Worm (Caenorhabditis elegans) whole organism, late embryonic: ENCODE measurements around the gene toe-2.
A peak's percentile ranks its signal among the peaks of the same experiment; 100 is the strongest.

Experiments
- C38D4.7 ChIP-seq: fragments of 200-800 bp; sonication (Bioruptor generic); optimal IDR thresholded peaks from 2 replicates; lab custom pipeline; 2018; ENCODE audit warnings: mild to moderate bottlenecking, missing genetic modification characterization, moderate library complexity, missing compliant biosample characterization
- K09A11.1 ChIP-seq: sonication (generic microtip); optimal IDR thresholded peaks from 2 replicates; lab custom pipeline; 2017; ENCODE audit warnings: antibody characterized with exemption, mild to moderate bottlenecking, missing genetic modification characterization, missing compliant biosample characterization; ENCODE audit not compliant: insufficient read depth
- Y22D7AL.16 ChIP-seq: sonication (generic microtip); optimal IDR thresholded peaks from 2 replicates; lab custom pipeline; 2016; ENCODE audit warnings: missing genetic modification characterization, missing compliant biosample characterization
- ceh-14 ChIP-seq: sonication (generic microtip); optimal IDR thresholded peaks from 2 replicates; lab custom pipeline; 2016; ENCODE audit warnings: missing genotype, missing genetic modification characterization, missing compliant biosample characterization
- ceh-18 ChIP-seq: sonication (generic microtip); optimal IDR thresholded peaks from 2 replicates; lab custom pipeline; 2016; ENCODE audit warnings: missing genetic modification characterization, missing compliant biosample characterization
- ceh-22 ChIP-seq: sonication (generic microtip); optimal IDR thresholded peaks from 2 replicates; lab custom pipeline; 2017; ENCODE audit warnings: missing biosample characterization, missing genetic modification characterization
- ceh-30 ChIP-seq: fragments of 150-350 bp; optimal IDR thresholded peaks from 2 replicates; lab custom pipeline; 2014; ENCODE audit warnings: missing biosample characterization, missing genetic modification characterization
- ceh-31 ChIP-seq: sonication (generic microtip); optimal IDR thresholded peaks from 2 replicates; lab custom pipeline; 2016; ENCODE audit warnings: missing genetic modification characterization, missing compliant biosample characterization
- ceh-34 ChIP-seq: sonication (generic microtip); optimal IDR thresholded peaks from 2 replicates; lab custom pipeline; 2016; ENCODE audit warnings: mild to moderate bottlenecking, missing genetic modification characterization, missing compliant biosample characterization
- ceh-6 ChIP-seq: fragments of 200-800 bp; sonication (Bioruptor generic); optimal IDR thresholded peaks from 2 replicates; lab custom pipeline; 2018; ENCODE audit warnings: mild to moderate bottlenecking, missing genetic modification characterization, missing compliant biosample characterization
- che-1 ChIP-seq: sonication (generic microtip); optimal IDR thresholded peaks from 2 replicates; lab custom pipeline; 2016; ENCODE audit warnings: mild to moderate bottlenecking, missing genetic modification characterization, missing compliant biosample characterization
- dmd-4 ChIP-seq: sonication (generic microtip); optimal IDR thresholded peaks from 2 replicates; lab custom pipeline; 2016; ENCODE audit warnings: borderline replicate concordance, missing genetic modification characterization, missing compliant biosample characterization
- elt-2 ChIP-seq: sonication (generic microtip); optimal IDR thresholded peaks from 2 replicates; lab custom pipeline; 2016; ENCODE audit warnings: missing genetic modification reagents, missing genetic modification characterization, missing compliant biosample characterization
- elt-4 ChIP-seq: sonication (generic microtip); optimal IDR thresholded peaks from 2 replicates; lab custom pipeline; 2016; ENCODE audit warnings: missing genetic modification characterization, missing compliant biosample characterization
- gmeb-2 ChIP-seq: sonication (generic microtip); optimal IDR thresholded peaks from 2 replicates; lab custom pipeline; 2016; ENCODE audit warnings: missing genetic modification characterization, inconsistent platforms, missing compliant biosample characterization
- hlh-13 ChIP-seq: fragments of 200-800 bp; sonication (Bioruptor generic); optimal IDR thresholded peaks from 2 replicates; lab custom pipeline; 2018; ENCODE audit warnings: mild to moderate bottlenecking, missing genetic modification characterization, missing compliant biosample characterization
- hlh-6 ChIP-seq: sonication (generic microtip); optimal IDR thresholded peaks from 2 replicates; lab custom pipeline; 2016; ENCODE audit warnings: missing genotype, missing genetic modification characterization, missing compliant biosample characterization
- hlh-8 ChIP-seq: sonication (generic microtip); optimal IDR thresholded peaks from 2 replicates; lab custom pipeline; 2016; ENCODE audit warnings: missing genotype, missing genetic modification characterization, missing compliant biosample characterization
- lim-6 ChIP-seq: sonication (generic microtip); optimal IDR thresholded peaks from 2 replicates; lab custom pipeline; 2016; ENCODE audit warnings: missing genetic modification characterization, missing compliant biosample characterization
- mec-3 ChIP-seq: sonication (generic microtip); optimal IDR thresholded peaks from 2 replicates; lab custom pipeline; 2016; ENCODE audit warnings: borderline replicate concordance, missing genetic modification characterization, missing compliant biosample characterization
- nfya-1 ChIP-seq: sonication (generic microtip); optimal IDR thresholded peaks from 2 replicates; lab custom pipeline; 2017; ENCODE audit warnings: missing genetic modification characterization, mild to moderate bottlenecking, missing compliant biosample characterization, antibody characterized with exemption, moderate library complexity
- npax-4 ChIP-seq: sonication (generic microtip); optimal IDR thresholded peaks from 2 replicates; lab custom pipeline; 2016; ENCODE audit warnings: missing genetic modification characterization, missing compliant biosample characterization
- pat-9 ChIP-seq: fragments of 200-800 bp; sonication (Bioruptor generic); optimal IDR thresholded peaks from 2 replicates; lab custom pipeline; 2018; ENCODE audit warnings: mild to moderate bottlenecking, missing genetic modification characterization, moderate library complexity, missing compliant biosample characterization
- pha-4 ChIP-seq: fragments of 150-350 bp; optimal IDR thresholded peaks from 2 replicates; lab custom pipeline; 2018; ENCODE audit warnings: missing biosample characterization, missing genetic modification reagents, missing genetic modification characterization
- pqm-1 ChIP-seq: sonication (generic microtip); optimal IDR thresholded peaks from 2 replicates; lab custom pipeline; 2016; ENCODE audit warnings: missing genetic modification characterization, missing compliant biosample characterization
- pros-1 ChIP-seq: fragments of 150-350 bp; optimal IDR thresholded peaks from 2 replicates; lab custom pipeline; 2014; ENCODE audit warnings: missing biosample characterization, missing genetic modification reagents, missing genetic modification characterization
- ref-2 ChIP-seq: sonication (generic microtip); optimal IDR thresholded peaks from 2 replicates; lab custom pipeline; 2016; ENCODE audit warnings: missing genetic modification characterization, missing compliant biosample characterization
- rnt-1 ChIP-seq: sonication (generic microtip); optimal IDR thresholded peaks from 2 replicates; lab custom pipeline; 2016; ENCODE audit warnings: missing genetic modification characterization, missing compliant biosample characterization
- sdc-2 ChIP-seq: sonication (generic microtip); optimal IDR thresholded peaks from 2 replicates; lab custom pipeline; 2016; ENCODE audit warnings: missing genotype, missing genetic modification characterization, missing compliant biosample characterization
- sox-2 ChIP-seq: fragments of 200-800 bp; sonication (Bioruptor generic); IDR thresholded peaks from 2 replicates; pipeline ENCODE4 v1.3.6; 2022; ENCODE audit warnings: missing genetic modification reagents, missing genetic modification characterization, missing compliant biosample characterization
- syd-9 ChIP-seq: sonication (generic microtip); optimal IDR thresholded peaks from 2 replicates; lab custom pipeline; 2016; ENCODE audit warnings: mild to moderate bottlenecking, missing genetic modification characterization, moderate library complexity, missing compliant biosample characterization
- tbx-2 ChIP-seq: sonication (generic microtip); optimal IDR thresholded peaks from 2 replicates; lab custom pipeline; 2016; ENCODE audit warnings: missing genetic modification characterization, missing compliant biosample characterization
- ttx-3 ChIP-seq: sonication (generic microtip); optimal IDR thresholded peaks from 2 replicates; lab custom pipeline; 2016; ENCODE audit warnings: missing genetic modification reagents, missing genetic modification characterization, missing compliant biosample characterization
- unc-42 ChIP-seq: sonication (generic microtip); optimal IDR thresholded peaks from 2 replicates; lab custom pipeline; 2016; ENCODE audit warnings: missing genotype, missing genetic modification characterization, missing compliant biosample characterization
- unc-55 ChIP-seq: sonication (generic microtip); optimal IDR thresholded peaks from 2 replicates; lab custom pipeline; 2017; ENCODE audit warnings: missing biosample characterization, missing genetic modification reagents, missing genetic modification characterization
- unc-86 ChIP-seq: sonication (generic microtip); optimal IDR thresholded peaks from 2 replicates; lab custom pipeline; 2016; ENCODE audit warnings: missing genetic modification characterization, missing compliant biosample characterization
- zip-5 ChIP-seq: sonication (generic microtip); optimal IDR thresholded peaks from 2 replicates; lab custom pipeline; 2016; ENCODE audit warnings: missing genetic modification characterization, missing compliant biosample characterization
- ztf-16 ChIP-seq: sonication (generic microtip); optimal IDR thresholded peaks from 2 replicates; lab custom pipeline; 2017; ENCODE audit warnings: missing genetic modification characterization, missing compliant biosample characterization

Gene toe-2

ce11 chrII:6524501-6524977, 3.4 kb upstream of the toe-2 start, which contains the start of gene C56E6.2:
Gene C56E6.2 (plus strand): TSS chrII:6524927.
- TF ChIP-seq ceh-22 (tag; lab: Kevin White, UChicago) (no peak), elt-2 (tag; lab: Kevin White, UChicago) (peak; percentile 53), unc-55 (GFP tag; lab: Kevin White, UChicago) (peak; percentile 13)

- TF ChIP-seq hlh-8 (tag; lab: Kevin White, UChicago): no peak
- no peak for TF ChIP-seq gmeb-2
- no peak for TF ChIP-seq ztf-16
- TF ChIP-seq pros-1: no peak
- TF ChIP-seq ceh-6 (GFP tag; lab: Kevin White, UChicago): no peak
- no peak for TF ChIP-seq unc-42 (tag; lab: Kevin White, UChicago)
- TF ChIP-seq tbx-2 (tag; lab: Kevin White, UChicago): no peak
- no peak for TF ChIP-seq K09A11.1 (tag; lab: Kevin White, UChicago)
- no peak for TF ChIP-seq elt-2 (tag; lab: Kevin White, UChicago)
- TF ChIP-seq sox-2 (GFP tag; lab: Robert Waterston, UW): no peak
- TF ChIP-seq nfya-1 (tag; lab: Kevin White, UChicago): no peak
- TF ChIP-seq ref-2: no peak
- TF ChIP-seq Y22D7AL.16: no peak
- TF ChIP-seq lim-6 (tag; lab: Kevin White, UChicago): no peak
- TF ChIP-seq zip-5: no peak
- TF ChIP-seq ceh-22 (tag; lab: Kevin White, UChicago): no peak
- no peak for TF ChIP-seq ceh-30 (tag; lab: Kevin White, UChicago)
These were observed 2.8 kb upstream of the toe-2 start for ce11 chrII:6523940-6524339.

- TF ChIP-seq hlh-6 (tag; lab: Kevin White, UChicago) (no peak), mec-3 (tag; lab: Kevin White, UChicago) (no peak), rnt-1 (tag; lab: Kevin White, UChicago) (peak; percentile 18), C38D4.7 (GFP tag; lab: Kevin White, UChicago) (no peak), nfya-1 (tag; lab: Kevin White, UChicago) (peak; percentile 21), ceh-31 (peak; percentile 57), sdc-2 (tag; lab: Kevin White, UChicago) (peak; percentile 30), unc-55 (GFP tag; lab: Kevin White, UChicago) (peak; percentile 74), ceh-18 (tag; lab: Kevin White, UChicago) (no peak), ref-2 (peak; percentile 39), hlh-8 (tag; lab: Kevin White, UChicago) (peak; percentile 1), ceh-34 (tag; lab: Kevin White, UChicago) (peak; percentile 32), elt-2 (tag; lab: Kevin White, UChicago) (no peak), tbx-2 (tag; lab: Kevin White, UChicago) (peak; percentile 72)
These were observed 1.6 kb upstream of the toe-2 start for ce11 chrII:6522622-6523254.

- TF ChIP-seq pha-4 (no peak), nfya-1 (tag; lab: Kevin White, UChicago) (no peak), npax-4 (tag; lab: Kevin White, UChicago) (no peak), pros-1 (no peak), unc-42 (tag; lab: Kevin White, UChicago) (no peak), elt-4 (no peak), unc-86 (tag; lab: Kevin White, UChicago) (no peak), C38D4.7 (GFP tag; lab: Kevin White, UChicago) (no peak), ceh-14 (tag; lab: Kevin White, UChicago) (no peak)
These were observed 1.1 kb downstream of the toe-2 start for ce11 chrII:6520103-6520502.

- TF ChIP-seq ttx-3 (no peak), hlh-13 (no peak), che-1 (no peak), ztf-16 (no peak), syd-9 (tag; lab: Kevin White, UChicago) (no peak), pqm-1 (tag; lab: Kevin White, UChicago) (no peak), ceh-14 (tag; lab: Kevin White, UChicago) (no peak), dmd-4 (tag; lab: Kevin White, UChicago) (no peak), pat-9 (tag; lab: Kevin White, UChicago) (no peak), gmeb-2 (no peak), lim-6 (tag; lab: Kevin White, UChicago) (no peak), pros-1 (no peak)
These were observed 1.5 kb downstream of the toe-2 start for ce11 chrII:6519703-6520102.
